Fruit fly (Drosophila melanogaster) whole organism, wandering third instar larva: Measurements from ENCODE around the gene CG33966.

ENCODE experiments used
- Abd-B ChIP-seq: fragments of >200 bp; optimal IDR thresholded peaks from 2 replicates; lab custom pipeline; 2017; ENCODE audit warnings: missing biosample characterization, missing genetic modification characterization
- Dfd ChIP-seq: fragments of >200 bp; optimal IDR thresholded peaks from 2 replicates; lab custom pipeline; 2017; ENCODE audit warnings: missing biosample characterization, missing genetic modification characterization
- Dif ChIP-seq: fragments of 200-275, 200-300 bp; sonication (Bioruptor generic); optimal IDR thresholded peaks from 2 replicates; lab custom pipeline; 2018; ENCODE audit warnings: missing biosample characterization, missing genetic modification characterization; ENCODE audit not compliant: partially characterized antibody
- HLH106 ChIP-seq: fragments of 200-800 bp; optimal IDR thresholded peaks from 3 replicates; lab custom pipeline; 2019; ENCODE audit warnings: missing biosample characterization, mild to moderate bottlenecking, missing genetic modification characterization, moderate library complexity
- Hr78 ChIP-seq: fragments of >200 bp; optimal IDR thresholded peaks from 2 replicates; lab custom pipeline; 2017; ENCODE audit warnings: missing biosample characterization, missing genetic modification characterization
- Myc ChIP-seq: fragments of >200 bp; optimal IDR thresholded peaks from 2 replicates; lab custom pipeline; 2017
- N ChIP-seq: fragments of >200 bp; optimal IDR thresholded peaks from 2 replicates; lab custom pipeline; 2018; ENCODE audit warnings: missing biosample characterization, missing external identifiers, missing genetic modification characterization
- brk ChIP-seq: fragments of 200-800 bp; sonication (Bioruptor generic); optimal IDR thresholded peaks from 2 replicates; lab custom pipeline; 2016; ENCODE audit warnings: missing biosample characterization, mild to moderate bottlenecking, missing genetic modification characterization
- h ChIP-seq: fragments of 200-800 bp; sonication (Bioruptor generic); optimal IDR thresholded peaks from 3 replicates; lab custom pipeline; 2016; ENCODE audit warnings: missing biosample characterization, mild to moderate bottlenecking, missing genetic modification characterization
- pan ChIP-seq: fragments of >200 bp; optimal IDR thresholded peaks from 2 replicates; lab custom pipeline; 2017
- psq ChIP-seq: fragments of 200-800 bp; sonication (Bioruptor generic); optimal IDR thresholded peaks from 3 replicates; lab custom pipeline; 2017; ENCODE audit warnings: missing biosample characterization, mild to moderate bottlenecking, missing genetic modification characterization, moderate library complexity
- usp ChIP-seq: fragments of >200 bp; optimal IDR thresholded peaks from 2 replicates; lab custom pipeline; 2017; ENCODE audit warnings: missing biosample characterization, missing genetic modification characterization

dm6 chr3L:1195202-1195601 is 38.7 kb upstream of the CG33966 start, which contains the start of gene LysX:
- TF ChIP-seq psq (no peak), h (no peak), HLH106 (tag; lab: Kevin White, UChicago) (no peak), Myc (lab: Kevin White, UChicago) (no peak), Hr78 (GFP tag; lab: Kevin White, UChicago) (no peak), Dfd (GFP tag; lab: Kevin White, UChicago) (no peak), usp (GFP tag; lab: Kevin White, UChicago) (no peak), N (GFP tag; lab: Kevin White, UChicago) (no peak), Abd-B (GFP tag; lab: Kevin White, UChicago) (no peak), brk (GFP tag; lab: Kevin White, UChicago) (no peak), Dif (GFP tag; lab: Kevin White, UChicago) (no peak), pan (lab: Kevin White, UChicago) (no peak)
